Worm (Caenorhabditis elegans): ENCODE data around the gene col-131.

DNA sequence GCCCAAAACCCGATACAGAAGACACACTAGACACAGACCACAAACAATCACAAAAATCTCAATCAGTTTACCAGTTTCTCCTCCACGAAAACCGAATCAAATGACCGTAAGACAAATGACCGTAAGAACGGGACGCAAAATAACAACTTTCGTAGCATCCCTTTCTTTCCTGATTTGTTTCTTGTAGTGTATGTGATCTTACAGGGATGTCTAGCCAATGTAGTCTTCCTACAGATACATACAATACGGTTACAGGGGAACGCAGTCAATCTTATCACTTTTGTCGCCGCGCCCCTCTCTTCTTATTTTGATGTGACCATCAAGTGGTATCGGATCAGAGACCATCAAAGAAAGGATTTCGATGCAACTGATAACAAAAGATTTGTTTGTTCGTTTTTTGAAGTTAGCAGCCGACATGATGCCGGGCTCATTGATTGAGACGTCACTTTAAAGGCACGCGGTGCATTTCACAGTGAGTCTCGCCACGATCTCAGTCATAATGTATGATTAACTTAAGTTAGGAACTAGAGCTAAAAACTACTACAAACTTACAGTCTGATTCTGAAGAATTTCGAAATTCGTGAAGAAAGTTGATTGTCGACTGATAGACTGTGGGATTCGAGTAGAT, 8.6 kb upstream of the col-131 start:
- no peak for TF ChIP-seq F37D6.2 (tag; optimal IDR thresholded peaks at IDR 0.05)
- TF ChIP-seq nhr-41 (GFP tag; IDR thresholded peaks at IDR 0.05) = no peak
- no peak for TF ChIP-seq cey-2 (tag; optimal IDR thresholded peaks at IDR 0.05; ENCODE audit: borderline replicate concordance, insufficient read depth)
- TF ChIP-seq lin-39 (tag; optimal IDR thresholded peaks at IDR 0.05) = no peak
- TF ChIP-seq ama-1 (optimal IDR thresholded peaks at IDR 0.05) = no peak
- no peak for TF ChIP-seq zag-1 (tag; optimal IDR thresholded peaks at IDR 0.05)
- TF ChIP-seq unc-130 (GFP tag; optimal IDR thresholded peaks at IDR 0.05) = no peak
- TF ChIP-seq ceh-82 (tag; optimal IDR thresholded peaks at IDR 0.05) = no peak
- TF ChIP-seq ztf-11 (tag; optimal IDR thresholded peaks at IDR 0.05) = no peak
- TF ChIP-seq F26F4.8 (GFP tag; conservative IDR thresholded peaks at IDR 0.05) = no peak
- no peak for TF ChIP-seq spr-3 (GFP tag; optimal IDR thresholded peaks at IDR 0.05)
- TF ChIP-seq nhr-6 (tag; optimal IDR thresholded peaks at IDR 0.05) = no peak
